Worm (Caenorhabditis elegans) whole organism, mixed stage, embryonic: ENCODE data around the gene algn-14.

Experiments
- M03D4.4 ChIP-seq: sonication (generic microtip); optimal IDR thresholded peaks from 2 replicates; lab custom pipeline; 2017; ENCODE audit warnings: mild to moderate bottlenecking, missing genetic modification characterization, missing compliant biosample characterization
- bed-3 ChIP-seq: fragments of 200-800 bp; sonication (Bioruptor generic); optimal IDR thresholded peaks from 3 replicates; lab custom pipeline; 2018; ENCODE audit warnings: mild to moderate bottlenecking, missing genetic modification characterization, moderate library complexity, missing compliant biosample characterization
- blmp-1 ChIP-seq: fragments of 150-350 bp; optimal IDR thresholded peaks from 2 replicates; lab custom pipeline; 2014; ENCODE audit warnings: missing biosample characterization, missing genetic modification characterization
- ceh-39 ChIP-seq: fragments of 150-350 bp; optimal IDR thresholded peaks from 2 replicates; lab custom pipeline; 2014; ENCODE audit warnings: missing biosample characterization, missing genetic modification characterization
- ceh-83 ChIP-seq: fragments of 200-800 bp; sonication (Bioruptor generic); optimal IDR thresholded peaks from 2 replicates; lab custom pipeline; 2018; ENCODE audit warnings: mild to moderate bottlenecking, missing genetic modification characterization, missing compliant biosample characterization
- ces-1 ChIP-seq: fragments of 150-350 bp; optimal IDR thresholded peaks from 2 replicates; lab custom pipeline; 2014; ENCODE audit warnings: missing biosample characterization, missing genetic modification reagents, missing genetic modification characterization
- cnd-1 ChIP-seq: fragments of 200-800 bp; sonication (Bioruptor generic); optimal IDR thresholded peaks from 2 replicates; lab custom pipeline; 2018; ENCODE audit warnings: mild to moderate bottlenecking, missing genetic modification characterization, missing compliant biosample characterization
- drap-1 ChIP-seq: fragments of 200-800 bp; sonication (Bioruptor generic); optimal IDR thresholded peaks from 3 replicates; lab custom pipeline; 2018; ENCODE audit warnings: mild to moderate bottlenecking, missing genetic modification characterization, missing compliant biosample characterization
- elt-3 ChIP-seq: fragments of 150-350 bp; optimal IDR thresholded peaks from 2 replicates; lab custom pipeline; 2014; ENCODE audit warnings: missing biosample characterization, missing genetic modification characterization
- flh-1 ChIP-seq: fragments of 200-800 bp; sonication (Bioruptor generic); optimal IDR thresholded peaks from 2 replicates; lab custom pipeline; 2018; ENCODE audit warnings: mild to moderate bottlenecking, missing genetic modification characterization, moderate library complexity, missing compliant biosample characterization
- ham-2 ChIP-seq: fragments of 200-800 bp; sonication (Bioruptor generic); optimal IDR thresholded peaks from 2 replicates; lab custom pipeline; 2018; ENCODE audit warnings: mild to moderate bottlenecking, missing genetic modification characterization, missing compliant biosample characterization
- lin-13 ChIP-seq: fragments of 150-350 bp; optimal IDR thresholded peaks from 2 replicates; lab custom pipeline; 2014; ENCODE audit warnings: missing biosample characterization, missing genetic modification characterization
- lin-32 ChIP-seq: fragments of 200-800 bp; sonication (Bioruptor generic); optimal IDR thresholded peaks from 2 replicates; lab custom pipeline; 2018; ENCODE audit warnings: mild to moderate bottlenecking, missing genetic modification characterization, missing compliant biosample characterization
- lsy-2 ChIP-seq: fragments of 150-350 bp; optimal IDR thresholded peaks from 2 replicates; lab custom pipeline; 2014; ENCODE audit warnings: missing biosample characterization, missing genetic modification characterization
- mab-5 ChIP-seq: fragments of 150-350 bp; optimal IDR thresholded peaks from 2 replicates; lab custom pipeline; 2014; ENCODE audit warnings: missing biosample characterization, missing genetic modification characterization
- mep-1 ChIP-seq: fragments of 150-350 bp; optimal IDR thresholded peaks from 2 replicates; lab custom pipeline; 2017; ENCODE audit warnings: missing biosample characterization, missing genetic modification reagents, missing genetic modification characterization, inconsistent platforms
- mls-2 ChIP-seq: sonication (generic microtip); optimal IDR thresholded peaks from 2 replicates; lab custom pipeline; 2016; ENCODE audit warnings: mild to moderate bottlenecking, missing genetic modification characterization, moderate library complexity, missing compliant biosample characterization
- nhr-12 ChIP-seq: fragments of 150-350 bp; optimal IDR thresholded peaks from 2 replicates; lab custom pipeline; 2014; ENCODE audit warnings: missing biosample characterization, missing genetic modification characterization
- nhr-2 ChIP-seq: fragments of 150-350 bp; optimal IDR thresholded peaks from 2 replicates; lab custom pipeline; 2014; ENCODE audit warnings: missing biosample characterization, missing genetic modification characterization
- nhr-237 ChIP-seq: fragments of 150-350 bp; optimal IDR thresholded peaks from 2 replicates; lab custom pipeline; 2014; ENCODE audit warnings: missing biosample characterization, missing genetic modification characterization
- nhr-28 ChIP-seq: fragments of 150-350 bp; optimal IDR thresholded peaks from 2 replicates; lab custom pipeline; 2014; ENCODE audit warnings: missing biosample characterization, missing genetic modification characterization
- nhr-76 ChIP-seq: sonication (generic microtip); optimal IDR thresholded peaks from 2 replicates; lab custom pipeline; 2017; ENCODE audit warnings: missing biosample characterization, missing genetic modification characterization
- snpc-4 ChIP-seq: fragments of 150-350 bp; optimal IDR thresholded peaks from 2 replicates; lab custom pipeline; 2014; ENCODE audit warnings: missing biosample characterization, missing genetic modification characterization
- unc-62 ChIP-seq: fragments of 150-350 bp; optimal IDR thresholded peaks from 2 replicates; lab custom pipeline; 2014; ENCODE audit warnings: missing biosample characterization, missing genetic modification reagents, missing genetic modification characterization
- zip-8 ChIP-seq: fragments of 150-350 bp; optimal IDR thresholded peaks from 2 replicates; lab custom pipeline; 2014; ENCODE audit warnings: missing biosample characterization, missing genetic modification characterization
- ztf-11 ChIP-seq: fragments of 150-350 bp; optimal IDR thresholded peaks from 2 replicates; lab custom pipeline; 2014; ENCODE audit warnings: missing biosample characterization, missing genetic modification characterization

The algn-14 gene

ce11 chrIV:3765457-3765856, 37.8 kb downstream of the algn-14 start:
- TF ChIP-seq bed-3 (GFP tag; lab: Kevin White, UChicago) = no peak
- no peak for TF ChIP-seq nhr-237
- no peak for TF ChIP-seq zip-8 (tag; lab: Kevin White, UChicago)
- peak; percentile 86 for TF ChIP-seq unc-62
- TF ChIP-seq lin-32 = no peak
- TF ChIP-seq ceh-83 (GFP tag; lab: Kevin White, UChicago) = no peak
- peak; percentile 82 for TF ChIP-seq mab-5
- peak; percentile 22 for TF ChIP-seq cnd-1
- no peak for TF ChIP-seq M03D4.4 (tag; lab: Kevin White, UChicago)

ce11 chrIV:3764012-3764549, 39.1 kb downstream of the algn-14 start:
- TF ChIP-seq nhr-2 (tag; lab: Kevin White, UChicago) (peak; percentile 88), ces-1 (GFP tag; lab: Kevin White, UChicago) (peak; percentile 71), zip-8 (tag; lab: Kevin White, UChicago) (peak; percentile 42), lin-13 (tag; lab: Kevin White, UChicago) (no peak), ztf-11 (peak; percentile 3)

ce11 chrIV:3759823-3760222, 43.4 kb downstream of the algn-14 start:
- peak; percentile 74 for TF ChIP-seq unc-62
- TF ChIP-seq snpc-4 (tag; lab: Kevin White, UChicago) = no peak

- TF ChIP-seq blmp-1 (tag; lab: Kevin White, UChicago) (no peak), M03D4.4 (tag; lab: Kevin White, UChicago) (no peak), flh-1 (GFP tag; lab: Kevin White, UChicago) (no peak), nhr-2 (tag; lab: Kevin White, UChicago) (no peak), bed-3 (GFP tag; lab: Kevin White, UChicago) (no peak), lsy-2 (no peak), elt-3 (tag; lab: Kevin White, UChicago) (no peak), nhr-12 (no peak), drap-1 (GFP tag; lab: Kevin White, UChicago) (no peak)
Measured at ce11 chrIV:3755921-3756320, 47.3 kb downstream of the algn-14 start, which contains the start of gene best-20. Gene best-20 (plus strand): TSS chrIV:3756221.

ce11 chrIV:3755355-3755754, 47.9 kb downstream of the algn-14 start, which contains the start of gene Y37E11AR.7:
Gene Y37E11AR.7 (minus strand): TSS chrIV:3755455.
- TF ChIP-seq nhr-28 (tag; lab: Kevin White, UChicago) = no peak
- peak; percentile 45 for TF ChIP-seq nhr-2 (tag; lab: Kevin White, UChicago)

- TF ChIP-seq M03D4.4 (tag; lab: Kevin White, UChicago) (no peak), mep-1 (tag; lab: Kevin White, UChicago) (no peak), elt-3 (tag; lab: Kevin White, UChicago) (no peak)
Measured at ce11 chrIV:3752276-3752675, 51.0 kb downstream of the algn-14 start.

- TF ChIP-seq M03D4.4 (tag; lab: Kevin White, UChicago) (no peak), blmp-1 (tag; lab: Kevin White, UChicago) (no peak), lin-13 (tag; lab: Kevin White, UChicago) (no peak), nhr-76 (tag; lab: Kevin White, UChicago) (no peak), mls-2 (tag; lab: Kevin White, UChicago) (no peak), drap-1 (GFP tag; lab: Kevin White, UChicago) (no peak), ceh-39 (no peak), ham-2 (GFP tag; lab: Kevin White, UChicago) (no peak)
- TF ChIP-seq, all 35 proteins: peak for 0
Measured at ce11 chrIV:3751001-3751400, 52.2 kb downstream of the algn-14 start, which contains the start of gene ugt-45. Gene ugt-45 (minus strand): TSS chrIV:3751101.
